Worm (Caenorhabditis elegans) whole organism, L2 larva: ENCODE data around the gene rfc-3.

Experiments used
- F13H6.1 ChIP-seq: sonication (generic microtip); optimal IDR thresholded peaks from 2 replicates; lab custom pipeline; 2016; ENCODE audit warnings: missing genetic modification characterization, missing compliant biosample characterization
- ZK546.5 ChIP-seq: sonication (generic microtip); optimal IDR thresholded peaks from 2 replicates; lab custom pipeline; 2017; ENCODE audit warnings: missing biosample characterization, missing genetic modification characterization
- aly-2 ChIP-seq: fragments of 150-350 bp; optimal IDR thresholded peaks from 2 replicates; lab custom pipeline; 2014; ENCODE audit warnings: missing biosample characterization, missing genetic modification characterization
- ama-1 ChIP-seq: fragments of 150-350 bp; optimal IDR thresholded peaks from 2 replicates; lab custom pipeline; 2018; ENCODE audit warnings: inconsistent platforms
- ceh-82 ChIP-seq: fragments of 150-350 bp; optimal IDR thresholded peaks from 2 replicates; lab custom pipeline; 2014; ENCODE audit warnings: missing biosample characterization, missing genetic modification characterization
- dmd-4 ChIP-seq: sonication (generic microtip); optimal IDR thresholded peaks from 2 replicates; lab custom pipeline; 2017; ENCODE audit warnings: missing biosample characterization, missing genetic modification characterization
- elt-1 ChIP-seq: fragments of 150-350 bp; optimal IDR thresholded peaks from 2 replicates; lab custom pipeline; 2014; ENCODE audit warnings: missing biosample characterization, missing genetic modification characterization
- fos-1 ChIP-seq: fragments of 150-350 bp; optimal IDR thresholded peaks from 2 replicates; lab custom pipeline; 2014; ENCODE audit warnings: missing biosample characterization, missing genetic modification characterization
- lsy-2 ChIP-seq, 2 experiments: fragments of 150-350 bp in 1 of 2; sonication (generic microtip) in 1 of 2; optimal IDR thresholded peaks; 2 replicates each; lab custom pipeline; 2014 to 2017; ENCODE audit warnings: missing biosample characterization in 2 of 2, missing genetic modification characterization in 2 of 2
- nhr-12 ChIP-seq: fragments of 150-350 bp; optimal IDR thresholded peaks from 2 replicates; lab custom pipeline; 2014; ENCODE audit warnings: missing biosample characterization, missing genetic modification characterization
- nhr-237 ChIP-seq: fragments of 150-350 bp; optimal IDR thresholded peaks from 2 replicates; lab custom pipeline; 2014; ENCODE audit warnings: missing biosample characterization, missing genetic modification characterization
- nhr-6 ChIP-seq: fragments of 150-350 bp; optimal IDR thresholded peaks from 2 replicates; lab custom pipeline; 2014; ENCODE audit warnings: missing biosample characterization, missing genetic modification characterization
- nhr-77 ChIP-seq: fragments of 150-350 bp; optimal IDR thresholded peaks from 2 replicates; lab custom pipeline; 2014; ENCODE audit warnings: missing biosample characterization, missing genetic modification characterization
- zag-1 ChIP-seq: fragments of 150-350 bp; optimal IDR thresholded peaks from 2 replicates; lab custom pipeline; 2014; ENCODE audit warnings: missing biosample characterization, missing genetic modification characterization

ce11 chrIV:13079119-13079518 is 16.4 kb upstream of the rfc-3 start, which contains the start of gene C39E9.8:
- no peak for TF ChIP-seq dmd-4 (tag; lab: Kevin White, UChicago)
- TF ChIP-seq nhr-6 (tag; lab: Kevin White, UChicago): peak; percentile 14
- no peak for TF ChIP-seq nhr-12
- TF ChIP-seq zag-1 (tag; lab: Kevin White, UChicago): no peak
- no peak for TF ChIP-seq aly-2 (tag; lab: Kevin White, UChicago)
- no peak for TF ChIP-seq ama-1 (lab: Kevin White, UChicago)
- TF ChIP-seq fos-1 (tag; lab: Kevin White, UChicago): peak; percentile 41
- TF ChIP-seq elt-1 (tag; lab: Kevin White, UChicago): no peak
- no peak for TF ChIP-seq nhr-237 (tag; lab: Kevin White, UChicago)
- no peak for TF ChIP-seq nhr-77 (tag; lab: Kevin White, UChicago)
- TF ChIP-seq ceh-82 (tag; lab: Kevin White, UChicago): no peak
- no peak for TF ChIP-seq lsy-2 (tag; optimal IDR thresholded peaks at IDR 0.05; lab: Kevin White, UChicago)
- TF ChIP-seq ZK546.5 (tag; lab: Kevin White, UChicago): no peak
- TF ChIP-seq F13H6.1 (tag; lab: Kevin White, UChicago): no peak
